Worm (Caenorhabditis elegans): Measurements from ENCODE around the gene C32B5.6.

- TF ChIP-seq ztf-29 (GFP tag; IDR thresholded peaks at IDR 0.05) (no peak), flt-1 (GFP tag; IDR thresholded peaks at IDR 0.05) (no peak), cog-1 (tag; optimal IDR thresholded peaks at IDR 0.05) (no peak), klf-2 (GFP tag; conservative IDR thresholded peaks at IDR 0.05) (no peak), ztf-23 (GFP tag; IDR thresholded peaks at IDR 0.05) (no peak)
Measured at ce11 chrII:932718-933117, 35.5 kb upstream of the C32B5.6 start, which contains the start of gene acs-15.

Measured in whole organism, midembryonic.